Worm (Caenorhabditis elegans) whole organism, L2 larva: ENCODE measurements around the gene M176.10.

Experiments
- Y55F3AM.14 ChIP-seq: fragments of 200-800 bp; sonication (Bioruptor generic); optimal IDR thresholded peaks from 2 replicates; lab custom pipeline; 2018; ENCODE audit warnings: mild to moderate bottlenecking, missing genetic modification characterization, missing compliant biosample characterization
- ZK546.5 ChIP-seq: sonication (generic microtip); optimal IDR thresholded peaks from 2 replicates; lab custom pipeline; 2017; ENCODE audit warnings: missing biosample characterization, missing genetic modification characterization
- alr-1 ChIP-seq: fragments of 150-350 bp; optimal IDR thresholded peaks from 2 replicates; lab custom pipeline; 2014; ENCODE audit warnings: missing biosample characterization, missing genetic modification characterization
- aly-2 ChIP-seq: fragments of 150-350 bp; optimal IDR thresholded peaks from 2 replicates; lab custom pipeline; 2014; ENCODE audit warnings: missing biosample characterization, missing genetic modification characterization
- ama-1 ChIP-seq: fragments of 150-350 bp; optimal IDR thresholded peaks from 2 replicates; lab custom pipeline; 2018; ENCODE audit warnings: inconsistent platforms
- ceh-16 ChIP-seq: fragments of 150-350 bp; optimal IDR thresholded peaks from 2 replicates; lab custom pipeline; 2014; ENCODE audit warnings: missing biosample characterization, missing genetic modification characterization
- ceh-82 ChIP-seq: fragments of 150-350 bp; optimal IDR thresholded peaks from 2 replicates; lab custom pipeline; 2014; ENCODE audit warnings: missing biosample characterization, missing genetic modification characterization
- crh-2 ChIP-seq: sonication (generic microtip); optimal IDR thresholded peaks from 2 replicates; lab custom pipeline; 2017; ENCODE audit warnings: missing biosample characterization, missing genetic modification characterization
- dmd-4 ChIP-seq: sonication (generic microtip); optimal IDR thresholded peaks from 2 replicates; lab custom pipeline; 2017; ENCODE audit warnings: missing biosample characterization, missing genetic modification characterization
- elt-1 ChIP-seq: fragments of 150-350 bp; optimal IDR thresholded peaks from 2 replicates; lab custom pipeline; 2014; ENCODE audit warnings: missing biosample characterization, missing genetic modification characterization
- elt-3 ChIP-seq: sonication (generic microtip); optimal IDR thresholded peaks from 2 replicates; lab custom pipeline; 2017; ENCODE audit warnings: missing biosample characterization, missing genetic modification characterization
- lin-13 ChIP-seq: fragments of 150-350 bp; optimal IDR thresholded peaks from 2 replicates; lab custom pipeline; 2014; ENCODE audit warnings: missing biosample characterization, missing genetic modification reagents, missing genetic modification characterization
- mab-5 ChIP-seq: fragments of 150-350 bp; optimal IDR thresholded peaks from 2 replicates; lab custom pipeline; 2014; ENCODE audit warnings: missing biosample characterization, missing genetic modification characterization
- mbf-1 ChIP-seq: sonication (generic microtip); optimal IDR thresholded peaks from 2 replicates; lab custom pipeline; 2017; ENCODE audit warnings: missing biosample characterization, missing genetic modification characterization
- mdl-1 ChIP-seq, 2 experiments: fragments of 150-350 bp in 1 of 2; sonication (generic microtip) in 1 of 2; optimal IDR thresholded peaks; 2 replicates each; lab custom pipeline; 2017; ENCODE audit warnings: missing biosample characterization in 2 of 2, missing genetic modification characterization in 2 of 2
- nhr-11 ChIP-seq: fragments of 150-350 bp; optimal IDR thresholded peaks from 2 replicates; lab custom pipeline; 2014; ENCODE audit warnings: missing biosample characterization, missing genetic modification characterization
- nhr-129 ChIP-seq: fragments of 150-350 bp; optimal IDR thresholded peaks from 2 replicates; lab custom pipeline; 2014; ENCODE audit warnings: missing biosample characterization, missing genetic modification characterization
- nhr-21 ChIP-seq: fragments of 150-350 bp; optimal IDR thresholded peaks from 2 replicates; lab custom pipeline; 2014; ENCODE audit warnings: missing biosample characterization, missing genetic modification characterization
- nhr-23 ChIP-seq: fragments of 150-350 bp; optimal IDR thresholded peaks from 2 replicates; lab custom pipeline; 2014; ENCODE audit warnings: missing biosample characterization, missing genetic modification reagents, missing genetic modification characterization
- nhr-237 ChIP-seq: fragments of 150-350 bp; optimal IDR thresholded peaks from 2 replicates; lab custom pipeline; 2014; ENCODE audit warnings: missing biosample characterization, missing genetic modification characterization
- nhr-6 ChIP-seq: fragments of 150-350 bp; optimal IDR thresholded peaks from 2 replicates; lab custom pipeline; 2014; ENCODE audit warnings: missing biosample characterization, missing genetic modification characterization
- nhr-77 ChIP-seq: fragments of 150-350 bp; optimal IDR thresholded peaks from 2 replicates; lab custom pipeline; 2014; ENCODE audit warnings: missing biosample characterization, missing genetic modification characterization
- sem-4 ChIP-seq: fragments of 150-350 bp; optimal IDR thresholded peaks from 2 replicates; lab custom pipeline; 2014; ENCODE audit warnings: missing biosample characterization, missing genetic modification reagents, missing genetic modification characterization
- sma-3 ChIP-seq: sonication (generic microtip); optimal IDR thresholded peaks from 2 replicates; lab custom pipeline; 2016; ENCODE audit warnings: missing genetic modification reagents, missing genetic modification characterization, missing compliant biosample characterization
- sma-9 ChIP-seq, 2 experiments: fragments of 150-350 bp in 1 of 2; sonication (generic microtip) in 1 of 2; optimal IDR thresholded peaks; 2 replicates each; lab custom pipeline; 2014 to 2016; ENCODE audit warnings: missing genetic modification characterization in 2 of 2, mild to moderate bottlenecking in 1 of 2, missing biosample characterization in 1 of 2, missing compliant biosample characterization in 1 of 2, missing genetic modification reagents in 1 of 2, moderate library complexity in 1 of 2
- snpc-4 ChIP-seq: fragments of 150-350 bp; optimal IDR thresholded peaks from 2 replicates; lab custom pipeline; 2014; ENCODE audit warnings: missing biosample characterization, missing genetic modification characterization
- unc-55 ChIP-seq: fragments of 150-350 bp; sonication (generic microtip); optimal IDR thresholded peaks from 3 replicates; lab custom pipeline; 2014; ENCODE audit warnings: missing biosample characterization, missing genetic modification reagents, missing genetic modification characterization
- unc-62 ChIP-seq: fragments of 150-350 bp; optimal IDR thresholded peaks from 2 replicates; lab custom pipeline; 2014; ENCODE audit warnings: missing biosample characterization, missing genetic modification reagents, missing genetic modification characterization
- ztf-1 ChIP-seq: fragments of 200-800 bp; sonication (Bioruptor generic); conservative IDR thresholded peaks from 2 replicates; pipeline ENCODE4 v1.3.6; 2022; ENCODE audit warnings: missing genetic modification characterization, missing compliant biosample characterization
- ztf-11 ChIP-seq: sonication (generic microtip); optimal IDR thresholded peaks from 2 replicates; lab custom pipeline; 2017; ENCODE audit warnings: missing biosample characterization, missing genetic modification characterization
- ztf-4 ChIP-seq: fragments of 150-350 bp; optimal IDR thresholded peaks from 2 replicates; lab custom pipeline; 2014; ENCODE audit warnings: missing biosample characterization, missing genetic modification characterization

The M176.10 gene

DNA sequence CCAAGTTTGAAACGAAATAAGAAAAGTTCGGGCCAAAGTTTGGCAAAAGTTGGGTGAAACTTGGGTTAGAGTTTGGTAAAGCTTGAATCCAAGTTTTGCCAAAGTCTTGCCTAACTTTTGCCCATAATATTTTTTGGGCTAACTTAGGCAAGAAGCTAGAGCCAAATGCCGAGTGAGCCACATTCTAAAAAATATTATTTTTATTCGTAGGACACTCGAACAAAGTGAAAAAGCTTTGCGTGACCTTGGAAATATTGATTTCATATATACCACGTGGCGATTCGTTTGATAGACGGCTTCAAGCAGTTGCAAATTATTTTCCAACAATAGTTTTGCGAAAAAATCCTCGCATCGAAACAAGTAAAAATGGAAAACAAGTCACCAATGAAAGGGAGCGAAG is 22.1 kb downstream of the M176.10 start, which contains the start of gene Y51B9A.5:
TSS of gene Y51B9A.5 (plus strand) at position 301 of the 400 bp plus-strand sequence.
- no peak for TF ChIP-seq unc-62
- TF ChIP-seq sem-4 (tag; lab: Kevin White, UChicago): no peak
- TF ChIP-seq elt-3: no peak
- TF ChIP-seq Y55F3AM.14 (GFP tag; lab: Kevin White, UChicago): no peak
- no peak for TF ChIP-seq nhr-77 (tag; lab: Kevin White, UChicago)
- no peak for TF ChIP-seq unc-55 (GFP tag; lab: Kevin White, UChicago)
- TF ChIP-seq ztf-11 (tag; lab: Kevin White, UChicago): no peak
- TF ChIP-seq ceh-82 (tag; lab: Kevin White, UChicago): no peak
- no peak for TF ChIP-seq crh-2 (tag; lab: Kevin White, UChicago)
- TF ChIP-seq nhr-11 (tag; lab: Kevin White, UChicago): no peak
- no peak for TF ChIP-seq ZK546.5 (tag; lab: Kevin White, UChicago)
- no peak for TF ChIP-seq aly-2

DNA sequence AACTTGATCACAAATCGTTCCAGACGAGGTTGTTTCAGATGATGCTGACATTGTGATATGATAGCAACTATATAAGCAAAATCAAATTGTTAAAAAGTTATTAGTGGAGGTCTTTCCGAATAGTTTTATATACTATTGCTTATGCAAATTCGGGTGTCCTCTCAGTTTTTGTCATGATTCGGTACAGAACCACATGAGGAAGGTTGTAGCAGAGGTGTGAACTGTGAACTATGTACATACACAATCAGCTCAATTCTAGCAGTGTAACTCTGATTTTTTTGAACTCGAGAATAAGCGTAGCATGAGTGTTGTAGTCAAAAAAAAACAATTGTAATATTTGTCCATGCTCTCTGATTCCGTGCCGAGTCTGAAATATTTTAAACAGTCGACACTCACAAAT is 22.9 kb downstream of the M176.10 start, which contains the start of gene Y51B9A.6:
TSS of gene Y51B9A.6 (minus strand) at position 101 of the 400 bp plus-strand sequence.
- TF ChIP-seq alr-1 (tag; lab: Kevin White, UChicago) (no peak), elt-3 (no peak), nhr-23 (tag; lab: Kevin White, UChicago) (no peak), mab-5 (tag; lab: Kevin White, UChicago) (no peak), nhr-129 (no peak), nhr-77 (tag; lab: Kevin White, UChicago) (no peak), unc-55 (GFP tag; lab: Kevin White, UChicago) (no peak), sma-9 (GFP tag; optimal IDR thresholded peaks at IDR 0.05; lab: Kevin White, UChicago) (no peak), sma-9 (tag; optimal IDR thresholded peaks at IDR 0.05; lab: Kevin White, UChicago) (no peak), dmd-4 (tag; lab: Kevin White, UChicago) (no peak), mdl-1 (tag; optimal IDR thresholded peaks at IDR 0.05; lab: Kevin White, UChicago) (no peak), nhr-6 (tag; lab: Kevin White, UChicago) (no peak), ama-1 (no peak), unc-62 (no peak), Y55F3AM.14 (GFP tag; lab: Kevin White, UChicago) (no peak), ceh-16 (tag; lab: Kevin White, UChicago) (no peak)
- TF ChIP-seq, all 48 proteins: peak for 0

DNA sequence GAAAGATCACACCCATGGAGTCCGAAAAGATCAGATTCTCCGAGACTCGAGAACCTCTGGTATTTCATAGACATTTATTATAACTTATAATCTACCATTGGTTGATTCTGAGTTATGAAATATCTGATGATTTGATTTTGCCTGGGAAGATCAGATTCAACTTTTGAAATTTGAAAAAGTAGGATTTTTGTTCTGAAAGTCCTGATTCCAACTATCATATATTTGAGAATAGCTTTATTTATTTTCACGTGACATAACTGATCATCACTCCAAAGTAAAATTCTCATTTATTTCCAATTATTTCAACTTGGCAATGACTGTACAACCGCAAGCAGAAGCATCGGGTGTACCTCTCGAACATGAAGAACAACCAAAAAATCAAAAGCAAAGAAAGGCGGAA is 26.2 kb downstream of the M176.10 start, which contains the start of gene Y51B9A.7:
TSS of gene Y51B9A.7 (plus strand) at position 301 of the 400 bp plus-strand sequence.
- TF ChIP-seq sma-3 (GFP tag; lab: Kevin White, UChicago) (no peak), ama-1 (no peak), ztf-4 (tag; lab: Kevin White, UChicago) (no peak), mab-5 (tag; lab: Kevin White, UChicago) (no peak), Y55F3AM.14 (GFP tag; lab: Kevin White, UChicago) (no peak), ceh-16 (tag; lab: Kevin White, UChicago) (no peak), unc-55 (GFP tag; lab: Kevin White, UChicago) (no peak), ceh-82 (tag; lab: Kevin White, UChicago) (no peak), sma-9 (GFP tag; optimal IDR thresholded peaks at IDR 0.05; lab: Kevin White, UChicago) (no peak), sma-9 (tag; optimal IDR thresholded peaks at IDR 0.05; lab: Kevin White, UChicago) (no peak), crh-2 (tag; lab: Kevin White, UChicago) (no peak)

ce11 chrII:9398370-9398901 is 27.5 kb downstream of the M176.10 start, which contains the start of the genes Y51B9A.14 and Y51B9A.8:
Gene Y51B9A.14 (minus strand): TSS chrII:9398470.
Gene Y51B9A.8 (plus strand): TSS chrII:9398851.
- TF ChIP-seq ztf-1 (GFP tag; lab: Robert Waterston, UW): no peak
- TF ChIP-seq crh-2 (tag; lab: Kevin White, UChicago): no peak
- TF ChIP-seq elt-3: no peak
- TF ChIP-seq elt-1 (tag; lab: Kevin White, UChicago): no peak
- no peak for TF ChIP-seq mab-5 (tag; lab: Kevin White, UChicago)
- TF ChIP-seq lin-13 (GFP tag; lab: Kevin White, UChicago): no peak
- no peak for TF ChIP-seq mbf-1
- TF ChIP-seq ztf-11 (tag; lab: Kevin White, UChicago): no peak
- no peak for TF ChIP-seq nhr-237 (tag; lab: Kevin White, UChicago)
- TF ChIP-seq nhr-11 (tag; lab: Kevin White, UChicago): no peak
- TF ChIP-seq ama-1: no peak
- TF ChIP-seq aly-2: no peak
- no peak for TF ChIP-seq snpc-4 (tag; lab: Kevin White, UChicago)
- TF ChIP-seq unc-55 (GFP tag; lab: Kevin White, UChicago): no peak
- no peak for TF ChIP-seq mdl-1 (tag; optimal IDR thresholded peaks at IDR 0.05; lab: Kevin White, UChicago)
- TF ChIP-seq alr-1 (tag; lab: Kevin White, UChicago): no peak
- no peak for TF ChIP-seq nhr-21 (tag; lab: Kevin White, UChicago)
- no peak for TF ChIP-seq ZK546.5 (tag; lab: Kevin White, UChicago)
- no peak for TF ChIP-seq ztf-4 (tag; lab: Kevin White, UChicago)
- TF ChIP-seq, all 48 proteins: peak for 0
